Worm (Caenorhabditis elegans) whole organism, young adult: Measurements from ENCODE around the gene C25E10.5.

Experiments
- B0261.1 ChIP-seq: sonication (generic microtip); optimal IDR thresholded peaks from 2 replicates; lab custom pipeline; 2016; ENCODE audit warnings: mild to moderate bottlenecking, missing genetic modification characterization, moderate library complexity, missing compliant biosample characterization
- D2030.7 ChIP-seq: fragments of 200-800 bp; sonication (Bioruptor generic); IDR thresholded peaks from 2 replicates; pipeline ENCODE4 v1.3.6; 2022; ENCODE audit warnings: missing genetic modification reagents, missing genetic modification characterization, missing compliant biosample characterization
- F33H1.4 ChIP-seq: fragments of 200-800 bp; sonication (Bioruptor generic); IDR thresholded peaks from 2 replicates; pipeline ENCODE4 v1.3.6; 2022; ENCODE audit warnings: missing genetic modification reagents, missing genetic modification characterization, missing compliant biosample characterization
- T26A5.8 ChIP-seq: sonication (generic microtip); optimal IDR thresholded peaks from 2 replicates; lab custom pipeline; 2016; ENCODE audit warnings: missing genetic modification characterization, missing compliant biosample characterization
- Y67H2A.10 ChIP-seq: fragments of 200-800 bp; sonication (Bioruptor generic); conservative IDR thresholded peaks from 2 replicates; pipeline ENCODE4 v1.3.6; 2022; ENCODE audit warnings: missing genetic modification reagents, missing genetic modification characterization, missing compliant biosample characterization
- attf-3 ChIP-seq: fragments of 200-800 bp; sonication (Bioruptor generic); conservative IDR thresholded peaks from 2 replicates; pipeline ENCODE4 v1.3.6; 2022; ENCODE audit warnings: missing genetic modification reagents, missing genetic modification characterization, missing compliant biosample characterization
- attf-5 ChIP-seq: fragments of 200-800 bp; sonication (Bioruptor generic); optimal IDR thresholded peaks from 2 replicates; lab custom pipeline; 2018; ENCODE audit warnings: mild to moderate bottlenecking, missing genetic modification characterization, missing compliant biosample characterization
- bed-2 ChIP-seq: fragments of 200-800 bp; sonication (Bioruptor generic); IDR thresholded peaks from 2 replicates; pipeline ENCODE4 v1.3.6; 2022; ENCODE audit warnings: missing genetic modification reagents, missing genetic modification characterization, missing compliant biosample characterization
- cebp-1 ChIP-seq, 2 experiments: fragments of 200-800 bp in 1 of 2; sonication (Bioruptor generic) in 1 of 2; sonication (generic microtip) in 1 of 2; IDR thresholded peaks in 1 of 2; optimal IDR thresholded peaks in 1 of 2; 2 replicates each; pipeline versions ENCODE4 v1.3.6 to Lab custom; 2017 to 2022; ENCODE audit warnings: missing compliant biosample characterization in 2 of 2, missing genetic modification characterization in 2 of 2, mild to moderate bottlenecking in 1 of 2, missing genetic modification reagents in 1 of 2, moderate library complexity in 1 of 2
- cebp-2 ChIP-seq: fragments of 200-800 bp; sonication (Bioruptor generic); IDR thresholded peaks from 2 replicates; pipeline ENCODE4 v1.3.6; 2022; ENCODE audit warnings: missing genetic modification characterization, missing compliant biosample characterization
- ceh-27 ChIP-seq: fragments of 200-800 bp; sonication (Bioruptor generic); optimal IDR thresholded peaks from 2 replicates; lab custom pipeline; 2018; ENCODE audit warnings: mild to moderate bottlenecking, missing genetic modification characterization, moderate library complexity, missing compliant biosample characterization
- ceh-58 ChIP-seq: fragments of 200-800 bp; sonication (Bioruptor generic); IDR thresholded peaks from 2 replicates; pipeline ENCODE4 v1.3.6; 2022; ENCODE audit warnings: missing genetic modification characterization, missing compliant biosample characterization
- ceh-91 ChIP-seq: fragments of 200-800 bp; sonication (Bioruptor generic); IDR thresholded peaks from 2 replicates; pipeline ENCODE4 v1.3.6; 2022; ENCODE audit warnings: missing genetic modification reagents, missing genetic modification characterization, missing compliant biosample characterization
- chd-7 ChIP-seq: sonication (generic microtip); optimal IDR thresholded peaks from 2 replicates; lab custom pipeline; 2016; ENCODE audit warnings: mild to moderate bottlenecking, missing genetic modification characterization, moderate library complexity, missing compliant biosample characterization
- dox-1 ChIP-seq: fragments of 200-800 bp; sonication (Bioruptor generic); IDR thresholded peaks from 2 replicates; pipeline ENCODE4 v1.3.6; 2022; ENCODE audit warnings: missing genetic modification reagents, missing genetic modification characterization, missing compliant biosample characterization
- dpff-1 ChIP-seq: sonication (generic microtip); optimal IDR thresholded peaks from 2 replicates; lab custom pipeline; 2017; ENCODE audit warnings: mild to moderate bottlenecking, missing genetic modification characterization, missing compliant biosample characterization
- egl-18 ChIP-seq: fragments of 200-800 bp; sonication (Bioruptor generic); IDR thresholded peaks from 2 replicates; pipeline ENCODE4 v1.3.6; 2022; ENCODE audit warnings: missing genetic modification reagents, missing genetic modification characterization, missing compliant biosample characterization
- egl-44 ChIP-seq: fragments of 200-800 bp; sonication (Bioruptor generic); IDR thresholded peaks from 2 replicates; pipeline ENCODE4 v1.3.6; 2022; ENCODE audit warnings: missing genetic modification reagents, missing genetic modification characterization, missing compliant biosample characterization
- gei-17 ChIP-seq: fragments of 200-800 bp; sonication (Bioruptor generic); optimal IDR thresholded peaks from 2 replicates; lab custom pipeline; 2018; ENCODE audit warnings: mild to moderate bottlenecking, missing genetic modification characterization, missing compliant biosample characterization
- him-1 ChIP-seq: sonication (generic microtip); optimal IDR thresholded peaks from 2 replicates; lab custom pipeline; 2016; ENCODE audit warnings: missing genotype, missing genetic modification reagents, missing genetic modification characterization, missing compliant biosample characterization
- hlh-12 ChIP-seq: sonication (generic microtip); optimal IDR thresholded peaks from 2 replicates; lab custom pipeline; 2016; ENCODE audit warnings: missing genetic modification characterization, missing compliant biosample characterization
- hlh-26 ChIP-seq: fragments of 200-800 bp; sonication (Bioruptor generic); conservative IDR thresholded peaks from 2 replicates; pipeline ENCODE4 v1.3.6; 2022; ENCODE audit warnings: missing genetic modification reagents, missing genetic modification characterization, missing compliant biosample characterization
- hrde-1 ChIP-seq: sonication (generic microtip); optimal IDR thresholded peaks from 2 replicates; lab custom pipeline; 2016; ENCODE audit warnings: missing genetic modification characterization, mild to moderate bottlenecking, missing compliant biosample characterization, moderate library complexity, missing genotype, missing genetic modification reagents, borderline replicate concordance
- hsf-1 ChIP-seq: fragments of 200-800 bp; sonication (Bioruptor generic); IDR thresholded peaks from 2 replicates; pipeline ENCODE4 v1.3.6; 2022; ENCODE audit warnings: missing genetic modification reagents, missing genetic modification characterization, missing compliant biosample characterization
- lag-1 ChIP-seq: fragments of 200-800 bp; sonication (Bioruptor generic); IDR thresholded peaks from 2 replicates; pipeline ENCODE4 v1.3.6; 2022; ENCODE audit warnings: missing genetic modification reagents, missing genetic modification characterization, missing compliant biosample characterization
- madf-6 ChIP-seq: fragments of 200-800 bp; sonication (Bioruptor generic); IDR thresholded peaks from 2 replicates; pipeline ENCODE4 v1.3.6; 2022; ENCODE audit warnings: missing genetic modification reagents, missing genetic modification characterization, missing compliant biosample characterization
- madf-8 ChIP-seq: fragments of 200-800 bp; sonication (Bioruptor generic); conservative IDR thresholded peaks from 2 replicates; pipeline ENCODE4 v1.3.6; 2022; ENCODE audit warnings: missing genetic modification reagents, missing genetic modification characterization, missing compliant biosample characterization
- mcd-1 ChIP-seq: fragments of 200-800 bp; sonication (Bioruptor generic); IDR thresholded peaks from 2 replicates; pipeline ENCODE4 v1.3.6; 2022; ENCODE audit warnings: missing genetic modification reagents, missing genetic modification characterization, missing compliant biosample characterization
- mel-28 ChIP-seq: sonication (generic microtip); optimal IDR thresholded peaks from 2 replicates; lab custom pipeline; 2016; ENCODE audit warnings: borderline replicate concordance, mild to moderate bottlenecking, missing genetic modification characterization, missing compliant biosample characterization
- nfya-1 ChIP-seq: sonication (generic microtip); optimal IDR thresholded peaks from 2 replicates; lab custom pipeline; 2017; ENCODE audit warnings: antibody characterized with exemption, missing compliant biosample characterization, missing genetic modification characterization, borderline replicate concordance; ENCODE audit not compliant: insufficient read depth
- nhr-120 ChIP-seq: fragments of 200-800 bp; sonication (Bioruptor generic); IDR thresholded peaks from 2 replicates; pipeline ENCODE4 v1.3.6; 2022; ENCODE audit warnings: missing genetic modification characterization, missing compliant biosample characterization
- snpc-3.4 ChIP-seq: sonication (generic microtip); optimal IDR thresholded peaks from 2 replicates; lab custom pipeline; 2017; ENCODE audit warnings: missing genetic modification characterization, mild to moderate bottlenecking, missing compliant biosample characterization, antibody characterized with exemption, moderate library complexity, missing genotype, missing genetic modification reagents
- xnd-1 ChIP-seq: sonication (generic microtip); optimal IDR thresholded peaks from 2 replicates; lab custom pipeline; 2016; ENCODE audit warnings: missing genotype, missing genetic modification reagents, missing genetic modification characterization, missing compliant biosample characterization
- zfh-2 ChIP-seq: fragments of 200-800 bp; sonication (Bioruptor generic); conservative IDR thresholded peaks from 2 replicates; pipeline ENCODE4 v1.3.6; 2022; ENCODE audit warnings: missing genetic modification reagents, missing genetic modification characterization, missing compliant biosample characterization
- ztf-28 ChIP-seq: fragments of 200-800 bp; sonication (Bioruptor generic); IDR thresholded peaks from 2 replicates; pipeline ENCODE4 v1.3.6; 2022; ENCODE audit warnings: missing genetic modification reagents, missing genetic modification characterization, missing compliant biosample characterization
- ztf-6 ChIP-seq: fragments of 200-800 bp; sonication (Bioruptor generic); IDR thresholded peaks from 2 replicates; pipeline ENCODE4 v1.3.6; 2022; ENCODE audit warnings: missing genetic modification reagents, missing genetic modification characterization, missing compliant biosample characterization

C25E10.5 gene

DNA sequence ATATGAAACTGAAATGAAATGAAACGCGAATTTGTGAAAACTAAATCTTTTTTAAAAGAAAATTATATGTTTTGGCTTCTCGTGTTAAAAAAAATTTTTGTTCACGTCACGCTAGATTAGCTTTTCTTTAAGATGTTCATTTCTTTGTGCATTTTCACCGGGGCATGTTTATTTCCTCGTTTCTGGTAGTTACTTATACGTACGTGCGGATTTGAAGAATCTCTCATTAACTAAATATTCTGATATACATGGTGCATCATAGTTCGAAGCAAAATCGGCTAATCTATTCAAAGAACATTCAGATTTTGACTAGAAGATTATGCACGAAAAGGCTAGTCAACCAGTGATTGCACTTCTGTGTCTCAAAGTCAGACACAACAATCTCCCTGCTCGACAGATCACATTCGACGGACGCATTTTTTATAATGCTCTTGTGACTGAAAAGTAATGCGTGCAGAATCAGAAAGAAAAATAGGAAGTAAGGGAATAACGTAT lies 17.3 kb downstream of the C25E10.5 start, which contains the start of gene C25E10.17:
C25E10.17 (minus strand) TSS at position 51 of the 495 bp plus-strand sequence.
- TF ChIP-seq attf-3 (GFP tag; lab: Robert Waterston, UW) (no peak), ceh-91 (no peak), hrde-1 (tag; lab: Kevin White, UChicago) (no peak), snpc-3.4 (tag; lab: Kevin White, UChicago) (no peak), cebp-2 (GFP tag; lab: Robert Waterston, UW) (no peak), gei-17 (GFP tag; lab: Kevin White, UChicago) (no peak), chd-7 (tag; lab: Kevin White, UChicago) (no peak), nfya-1 (tag; lab: Kevin White, UChicago) (no peak), attf-5 (GFP tag; lab: Kevin White, UChicago) (no peak)
- TF ChIP-seq, all 124 proteins: peak for 0

DNA sequence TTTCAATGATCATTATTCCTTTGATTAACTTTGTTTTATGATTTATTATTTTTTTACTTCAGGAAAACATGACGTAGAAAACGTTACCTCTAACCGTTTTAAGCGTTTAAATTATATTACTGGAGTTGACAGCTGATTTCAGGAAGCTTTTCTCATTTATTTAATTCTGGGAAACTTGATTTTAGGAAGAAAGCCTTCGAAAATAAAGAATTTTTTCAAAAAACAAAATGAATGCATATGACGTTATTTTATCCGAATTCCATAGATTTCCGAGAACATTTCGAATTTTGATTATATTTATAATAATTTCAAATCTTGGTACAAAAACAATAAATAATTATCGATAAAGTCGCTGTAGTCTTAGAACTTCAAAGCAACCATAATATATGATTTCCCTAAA lies 18.9 kb downstream of the C25E10.5 start:
- no peak for TF ChIP-seq him-1 (tag; lab: Kevin White, UChicago)
- no peak for TF ChIP-seq ceh-27 (GFP tag; lab: Kevin White, UChicago)
- TF ChIP-seq xnd-1 (tag; lab: Kevin White, UChicago) = no peak
- TF ChIP-seq ceh-58 (GFP tag; lab: Robert Waterston, UW) = no peak
- TF ChIP-seq bed-2 (GFP tag; lab: Robert Waterston, UW) = no peak
- no peak for TF ChIP-seq B0261.1
- no peak for TF ChIP-seq egl-44 (GFP tag; lab: Robert Waterston, UW)
- TF ChIP-seq mcd-1 = no peak
- TF ChIP-seq dpff-1 (tag; lab: Kevin White, UChicago) = no peak
- no peak for TF ChIP-seq egl-18 (GFP tag; lab: Robert Waterston, UW)
- TF ChIP-seq Y67H2A.10 (GFP tag; lab: Robert Waterston, UW) = no peak
- TF ChIP-seq hsf-1 (GFP tag; lab: Robert Waterston, UW) = no peak
- TF ChIP-seq madf-6 (GFP tag; lab: Robert Waterston, UW) = no peak

DNA sequence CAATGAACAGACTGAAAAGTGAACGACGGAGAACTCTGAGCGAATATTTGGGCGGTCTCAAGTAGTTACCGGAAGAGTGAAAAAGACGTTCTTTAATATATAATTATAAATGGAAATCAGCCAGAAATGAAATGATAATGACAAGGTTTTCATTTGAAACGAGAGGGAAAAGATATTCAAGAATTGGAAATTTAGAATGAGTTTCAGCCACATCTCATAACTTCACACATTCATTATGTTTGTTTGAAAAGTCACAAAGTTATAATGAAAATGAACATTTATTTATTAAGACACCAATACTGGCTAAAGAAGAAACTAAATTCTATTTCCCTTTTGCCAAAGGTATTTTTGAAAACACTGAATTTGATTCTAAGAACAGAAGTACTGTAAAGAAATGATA lies 20.8 kb downstream of the C25E10.5 start, which contains the start of gene C25E10.7:
C25E10.7 (minus strand) TSS at position 101 of the 400 bp plus-strand sequence.
- TF ChIP-seq madf-8 (no peak), ztf-6 (GFP tag; lab: Robert Waterston, UW) (no peak), dox-1 (no peak), cebp-1 (GFP tag; IDR thresholded peaks at IDR 0.05; lab: Robert Waterston, UW) (no peak), cebp-1 (tag; optimal IDR thresholded peaks at IDR 0.05; lab: Kevin White, UChicago) (no peak), nhr-120 (no peak), mel-28 (no peak), F33H1.4 (no peak), zfh-2 (no peak), ztf-28 (GFP tag; lab: Robert Waterston, UW) (no peak)

DNA sequence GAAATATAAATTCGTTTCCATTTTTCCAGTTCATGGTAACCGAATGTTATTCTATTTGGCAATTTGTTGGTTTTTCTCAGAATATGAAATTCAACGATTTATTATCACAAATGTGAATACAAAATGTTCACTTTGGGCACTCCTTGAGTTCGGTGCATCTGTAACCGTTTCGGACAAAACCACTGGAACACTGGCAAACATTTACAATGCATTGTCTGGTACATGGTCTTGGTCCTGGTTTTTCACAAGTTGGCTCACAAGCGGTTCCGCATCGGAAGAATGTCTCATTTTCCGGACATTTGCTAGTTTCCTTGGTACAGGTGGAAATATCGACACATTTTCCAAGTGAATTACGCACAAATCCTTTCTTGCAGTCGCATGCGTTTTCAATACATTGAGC lies 22.9 kb downstream of the C25E10.5 start:
- TF ChIP-seq egl-44 (GFP tag; lab: Robert Waterston, UW) (no peak), attf-3 (GFP tag; lab: Robert Waterston, UW) (no peak), lag-1 (GFP tag; lab: Robert Waterston, UW) (no peak), hlh-26 (GFP tag; lab: Robert Waterston, UW) (no peak), hlh-12 (tag; lab: Kevin White, UChicago) (no peak), D2030.7 (no peak), T26A5.8 (tag; lab: Kevin White, UChicago) (no peak), cebp-1 (GFP tag; IDR thresholded peaks at IDR 0.05; lab: Robert Waterston, UW) (no peak), cebp-1 (tag; optimal IDR thresholded peaks at IDR 0.05; lab: Kevin White, UChicago) (no peak), zfh-2 (no peak)
